Fruit fly (Drosophila melanogaster): ENCODE data around the gene CG31156.

CG31156 gene

DNA sequence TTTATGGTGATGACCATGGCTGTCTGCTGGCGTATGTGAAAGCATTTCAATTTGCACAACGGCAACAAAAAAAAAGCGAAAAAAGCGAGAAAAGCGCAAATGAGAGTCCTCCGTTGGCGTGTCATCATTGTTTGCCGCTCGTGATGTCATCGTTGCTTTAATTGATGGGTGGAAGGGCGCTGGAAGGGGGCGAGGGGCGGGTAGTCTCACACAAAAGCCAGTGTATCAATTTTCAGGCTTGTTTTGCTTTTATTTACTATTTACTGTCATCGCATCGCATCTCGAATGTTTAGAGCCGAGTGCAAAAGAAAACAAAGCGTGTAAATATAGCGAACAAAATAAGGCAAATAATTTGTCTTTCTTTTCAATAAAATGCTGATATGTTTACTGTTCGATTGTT is 24.1 kb downstream of the CG31156 start (continued):
- TF ChIP-seq B-H2 (GFP tag; optimal IDR thresholded peaks at IDR 0.05) (no peak), ci (GFP tag; IDR thresholded peaks at IDR 0.05) (peak; percentile 63; the same call in 1 of the 3 replicates), CG6683 (GFP tag; optimal IDR thresholded peaks at IDR 0.05) (no peak), unpg (GFP tag; optimal IDR thresholded peaks at IDR 0.05) (peak; percentile 58), ind (GFP tag; optimal IDR thresholded peaks at IDR 0.05) (no peak), CG4360 (GFP tag; IDR thresholded peaks at IDR 0.05) (0 out of 2 replicates have a peak, but pooled peaks have one; percentile 33), HmgD (GFP tag; optimal IDR thresholded peaks at IDR 0.05) (no peak), nerfin-1 (tag; optimal IDR thresholded peaks at IDR 0.05) (peak; percentile 44), Rfx (GFP tag; IDR thresholded peaks at IDR 0.05) (no peak), lbe (GFP tag; optimal IDR thresholded peaks at IDR 0.05) (no peak), scrt (GFP tag; optimal IDR thresholded peaks at IDR 0.05) (peak; percentile 6), slp2 (GFP tag; optimal IDR thresholded peaks at IDR 0.05) (no peak), nmo (GFP tag; optimal IDR thresholded peaks at IDR 0.05) (peak; percentile 30), Antp (GFP tag; optimal IDR thresholded peaks at IDR 0.05) (no peak), dm (GFP tag; optimal IDR thresholded peaks at IDR 0.05) (no peak), usp (GFP tag; optimal IDR thresholded peaks at IDR 0.05) (no peak), twi (tag; optimal IDR thresholded peaks at IDR 0.05) (no peak), CG7271 (tag; optimal IDR thresholded peaks at IDR 0.05) (peak; percentile 62), Hr78 (GFP tag; optimal IDR thresholded peaks at IDR 0.05) (no peak), cad (GFP tag; optimal IDR thresholded peaks at IDR 0.05) (no peak), CG1832 (GFP tag; optimal IDR thresholded peaks at IDR 0.05) (no peak), CG17359 (tag; optimal IDR thresholded peaks at IDR 0.05) (peak; percentile 79), chif (GFP tag; optimal IDR thresholded peaks at IDR 0.05) (peak; percentile 2 to 31), CG2875 (GFP tag; optimal IDR thresholded peaks at IDR 0.05) (peak; percentile 78), CG7987 (GFP tag; optimal IDR thresholded peaks at IDR 0.05) (peak; percentile 77), stwl (tag; optimal IDR thresholded peaks at IDR 0.05) (no peak), CG13424 (tag; optimal IDR thresholded peaks at IDR 0.05) (peak; percentile 28), CG12659 (GFP tag; optimal IDR thresholded peaks at IDR 0.05) (peak; percentile 10), Nf-YB (GFP tag; optimal IDR thresholded peaks at IDR 0.05) (peak; percentile 8), run (tag; optimal IDR thresholded peaks at IDR 0.05) (peak; percentile 16), HLH3B (GFP tag; IDR thresholded peaks at IDR 0.05) (peak; percentile 8; the same call in 1 of the 2 replicates), CG10979 (tag; optimal IDR thresholded peaks at IDR 0.05) (peak; percentile 7), ato (GFP tag; IDR thresholded peaks at IDR 0.05; ENCODE audit: partially characterized antibody) (no peak), ham (GFP tag; IDR thresholded peaks at IDR 0.05) (no peak), so (GFP tag; IDR thresholded peaks at IDR 0.05) (no peak), CG10654 (GFP tag; optimal IDR thresholded peaks at IDR 0.05) (peak; percentile 16), CoRest (tag; optimal IDR thresholded peaks at IDR 0.05) (peak; percentile 4), Hr39 (optimal IDR thresholded peaks at IDR 0.05) (no peak), caup (GFP tag; optimal IDR thresholded peaks at IDR 0.05; ENCODE audit: severe bottlenecking) (peak; percentile 32), abd-A (tag; optimal IDR thresholded peaks at IDR 0.05) (no peak), sob (GFP tag; IDR thresholded peaks at IDR 0.05) (peak; percentile 10; the same call in 1 of the 2 replicates), CG7556 (GFP tag; optimal IDR thresholded peaks at IDR 0.05) (peak; percentile 15), CG14860 (GFP tag; IDR thresholded peaks at IDR 0.05; ENCODE audit: partially characterized antibody) (no peak), Hey (tag; optimal IDR thresholded peaks at IDR 0.05) (no peak), NfI (GFP tag; optimal IDR thresholded peaks at IDR 0.05) (no peak), bsh (GFP tag; optimal IDR thresholded peaks at IDR 0.05) (peak in 1 of 2 experiments; percentile 72), CG9876 (GFP tag; optimal IDR thresholded peaks at IDR 0.05) (no peak), CG9727 (GFP tag; optimal IDR thresholded peaks at IDR 0.05) (no peak), CG7839 (tag; optimal IDR thresholded peaks at IDR 0.05) (peak; percentile 5), Sox102F (GFP tag; optimal IDR thresholded peaks at IDR 0.05) (peak; percentile 69)
